Fruit fly (Drosophila melanogaster): Measurements from ENCODE around the gene CG31909.
A peak's percentile ranks its signal among the peaks of the same experiment; 100 is the strongest.

Gene CG31909

dm6 chr2L:7217931-7218330 lies 39.4 kb upstream of the CG31909 start:
- no peak for TF ChIP-seq CG14655 (GFP tag; optimal IDR thresholded peaks at IDR 0.05)
- TF ChIP-seq CG32121 (GFP tag; IDR thresholded peaks at IDR 0.05), result no peak
- no peak for TF ChIP-seq CG12605 (GFP tag; IDR thresholded peaks at IDR 0.05)
- no peak for TF ChIP-seq Snoo (tag; optimal IDR thresholded peaks at IDR 0.05)
- TF ChIP-seq CG10348 (GFP tag; IDR thresholded peaks at IDR 0.05), result no peak
- TF ChIP-seq CG17806 (tag; optimal IDR thresholded peaks at IDR 0.05), result no peak
- TF ChIP-seq D1 (tag; optimal IDR thresholded peaks at IDR 0.05), result no peak
- no peak for TF ChIP-seq rn (GFP tag; IDR thresholded peaks at IDR 0.05)
- no peak for TF ChIP-seq CG9948 (tag; optimal IDR thresholded peaks at IDR 0.05)
- TF ChIP-seq Pif1B (GFP tag; optimal IDR thresholded peaks at IDR 0.05), result no peak
- TF ChIP-seq CG4496 (GFP tag; IDR thresholded peaks at IDR 0.05), result no peak; the same call in 2 of the 3 replicates
- no peak for TF ChIP-seq fd96Ca (GFP tag; IDR thresholded peaks at IDR 0.05)
- TF ChIP-seq CG34367 (tag; optimal IDR thresholded peaks at IDR 0.05), result no peak
- no peak for TF ChIP-seq Ets98B (GFP tag; IDR thresholded peaks at IDR 0.05)
- no peak for TF ChIP-seq CG13204 (GFP tag; optimal IDR thresholded peaks at IDR 0.05)
- TF ChIP-seq EcR (GFP tag; optimal IDR thresholded peaks at IDR 0.05), result no peak
- TF ChIP-seq CG8159 (tag; optimal IDR thresholded peaks at IDR 0.05), result no peak
- TF ChIP-seq gl (tag; optimal IDR thresholded peaks at IDR 0.05), result no peak
- TF ChIP-seq CG8301 (tag; optimal IDR thresholded peaks at IDR 0.05), result no peak
- no peak for TF ChIP-seq CG15710 (tag; optimal IDR thresholded peaks at IDR 0.05)

- TF ChIP-seq CG4496 (GFP tag; IDR thresholded peaks at IDR 0.05), result peak; percentile 8; the same call in 2 of the 3 replicates
- no peak for TF ChIP-seq Pif1B (GFP tag; optimal IDR thresholded peaks at IDR 0.05)
- TF ChIP-seq EcR (GFP tag; optimal IDR thresholded peaks at IDR 0.05), result no peak
- TF ChIP-seq CG8301 (tag; optimal IDR thresholded peaks at IDR 0.05), result peak; percentile 5
- peak; percentile 6 for TF ChIP-seq CG14655 (GFP tag; optimal IDR thresholded peaks at IDR 0.05)
- TF ChIP-seq CG13204 (GFP tag; optimal IDR thresholded peaks at IDR 0.05), result no peak
Measured at dm6 chr2L:7219172-7219571, 38.1 kb upstream of the CG31909 start.

- TF ChIP-seq CG15710 (tag; optimal IDR thresholded peaks at IDR 0.05) (peak; percentile 19), Pif1B (GFP tag; optimal IDR thresholded peaks at IDR 0.05) (peak; percentile 28), CG17806 (tag; optimal IDR thresholded peaks at IDR 0.05) (no peak), CG34367 (tag; optimal IDR thresholded peaks at IDR 0.05) (peak; percentile 13), Pif1A (GFP tag; optimal IDR thresholded peaks at IDR 0.05) (no peak), CG8301 (tag; optimal IDR thresholded peaks at IDR 0.05) (peak; percentile 16), CG13204 (GFP tag; optimal IDR thresholded peaks at IDR 0.05) (no peak), D1 (tag; optimal IDR thresholded peaks at IDR 0.05) (no peak), fd96Ca (GFP tag; IDR thresholded peaks at IDR 0.05) (no peak), CG4496 (GFP tag; IDR thresholded peaks at IDR 0.05) (peak; percentile 76), CG12605 (GFP tag; IDR thresholded peaks at IDR 0.05) (peak; percentile 19; the same call in 1 of the 2 replicates), EcR (GFP tag; optimal IDR thresholded peaks at IDR 0.05) (no peak), CG32121 (GFP tag; IDR thresholded peaks at IDR 0.05) (peak; percentile 33), CG9948 (tag; optimal IDR thresholded peaks at IDR 0.05) (no peak), CG8159 (tag; optimal IDR thresholded peaks at IDR 0.05) (no peak), Ets98B (GFP tag; IDR thresholded peaks at IDR 0.05) (0 out of 2 replicates have a peak, but pooled peaks have one; percentile 44), CG14655 (GFP tag; optimal IDR thresholded peaks at IDR 0.05) (no peak), CG10348 (GFP tag; IDR thresholded peaks at IDR 0.05) (no peak), gl (tag; optimal IDR thresholded peaks at IDR 0.05) (no peak), rn (GFP tag; IDR thresholded peaks at IDR 0.05) (no peak), Snoo (tag; optimal IDR thresholded peaks at IDR 0.05) (peak; percentile 14)
Measured at dm6 chr2L:7219650-7220267, 37.6 kb upstream of the CG31909 start, which contains the start of gene CG13784. Gene CG13784 (minus strand): TSS chr2L:7220033.

DNA sequence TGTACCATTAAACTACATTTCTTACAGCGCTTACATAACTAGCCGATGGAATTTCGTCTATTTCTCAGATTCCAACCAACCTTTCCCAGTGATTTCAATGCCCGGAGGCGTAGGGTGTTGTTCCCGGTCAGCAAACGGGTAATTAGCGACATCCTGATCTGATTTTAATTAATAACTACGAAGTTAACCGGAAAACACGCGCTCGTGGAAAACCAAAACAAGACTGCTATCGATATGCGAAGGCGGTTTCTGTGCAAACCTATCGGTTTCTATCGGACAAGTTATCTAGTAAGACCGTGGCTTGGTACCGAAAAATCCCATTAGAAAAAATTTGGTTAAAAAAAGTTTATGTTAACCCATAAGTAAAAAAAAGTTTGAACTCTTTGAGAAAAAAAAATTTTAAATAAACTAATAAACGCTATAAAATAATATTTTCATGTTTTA lies 34.5 kb upstream of the CG31909 start, which contains the start of gene mEFG1:
Gene mEFG1, minus strand, starts transcription at position 253 of the 444 bp plus-strand sequence.
- no peak for TF ChIP-seq EcR (GFP tag; optimal IDR thresholded peaks at IDR 0.05)
- peak; percentile 43; the same call in 2 of the 3 replicates for TF ChIP-seq CG4496 (GFP tag; IDR thresholded peaks at IDR 0.05)

DNA sequence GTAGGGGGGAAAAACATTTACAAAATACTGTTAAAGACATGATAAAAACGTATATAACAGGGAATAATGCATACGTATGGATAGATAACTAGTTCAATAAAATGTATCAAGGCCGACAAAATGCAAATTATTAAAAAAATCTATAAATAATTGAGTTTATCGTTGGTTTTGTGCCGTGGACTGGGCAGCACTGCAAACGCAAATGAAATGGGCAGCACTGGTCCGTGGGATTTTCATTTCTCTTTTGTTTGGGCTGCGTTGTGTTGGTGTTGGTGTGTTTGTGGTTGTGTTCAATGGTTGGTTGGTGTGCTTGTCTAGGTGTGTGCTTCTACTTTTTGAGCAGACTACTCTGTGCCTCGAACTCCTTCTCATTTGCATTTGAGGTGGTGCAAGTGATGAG lies 30.7 kb upstream of the CG31909 start:
- TF ChIP-seq CG14655 (GFP tag; optimal IDR thresholded peaks at IDR 0.05) (no peak), EcR (GFP tag; optimal IDR thresholded peaks at IDR 0.05) (no peak), Ets98B (GFP tag; IDR thresholded peaks at IDR 0.05) (no peak), CG15710 (tag; optimal IDR thresholded peaks at IDR 0.05) (no peak), CG9948 (tag; optimal IDR thresholded peaks at IDR 0.05) (no peak), CG13204 (GFP tag; optimal IDR thresholded peaks at IDR 0.05) (no peak), CG8301 (tag; optimal IDR thresholded peaks at IDR 0.05) (no peak), CG10348 (GFP tag; IDR thresholded peaks at IDR 0.05) (no peak), CG17806 (tag; optimal IDR thresholded peaks at IDR 0.05) (no peak), Pif1B (GFP tag; optimal IDR thresholded peaks at IDR 0.05) (no peak), Pif1A (GFP tag; optimal IDR thresholded peaks at IDR 0.05) (no peak), rn (GFP tag; IDR thresholded peaks at IDR 0.05) (no peak), CG12605 (GFP tag; IDR thresholded peaks at IDR 0.05) (no peak), CG32121 (GFP tag; IDR thresholded peaks at IDR 0.05) (no peak), fd96Ca (GFP tag; IDR thresholded peaks at IDR 0.05) (no peak)

- TF ChIP-seq Pif1A (GFP tag; optimal IDR thresholded peaks at IDR 0.05) (no peak), CG34367 (tag; optimal IDR thresholded peaks at IDR 0.05) (no peak), Snoo (tag; optimal IDR thresholded peaks at IDR 0.05) (no peak), CG12605 (GFP tag; IDR thresholded peaks at IDR 0.05) (no peak), CG8159 (tag; optimal IDR thresholded peaks at IDR 0.05) (no peak), D1 (tag; optimal IDR thresholded peaks at IDR 0.05) (no peak), Pif1B (GFP tag; optimal IDR thresholded peaks at IDR 0.05) (no peak), EcR (GFP tag; optimal IDR thresholded peaks at IDR 0.05) (no peak), Ets98B (GFP tag; IDR thresholded peaks at IDR 0.05) (no peak), CG15710 (tag; optimal IDR thresholded peaks at IDR 0.05) (no peak), CG9948 (tag; optimal IDR thresholded peaks at IDR 0.05) (no peak), CG4496 (GFP tag; IDR thresholded peaks at IDR 0.05) (no peak), fd96Ca (GFP tag; IDR thresholded peaks at IDR 0.05) (no peak), rn (GFP tag; IDR thresholded peaks at IDR 0.05) (no peak), CG8301 (tag; optimal IDR thresholded peaks at IDR 0.05) (no peak), CG32121 (GFP tag; IDR thresholded peaks at IDR 0.05) (no peak), gl (tag; optimal IDR thresholded peaks at IDR 0.05) (no peak), CG17806 (tag; optimal IDR thresholded peaks at IDR 0.05) (no peak), CG14655 (GFP tag; optimal IDR thresholded peaks at IDR 0.05) (no peak)
Measured at dm6 chr2L:7227434-7227833, 29.9 kb upstream of the CG31909 start, which contains the start of gene CG43799. Gene CG43799 (plus strand): TSS chr2L:7227734.
